Worm (Caenorhabditis elegans): ENCODE results near the gene srg-59.

DNA sequence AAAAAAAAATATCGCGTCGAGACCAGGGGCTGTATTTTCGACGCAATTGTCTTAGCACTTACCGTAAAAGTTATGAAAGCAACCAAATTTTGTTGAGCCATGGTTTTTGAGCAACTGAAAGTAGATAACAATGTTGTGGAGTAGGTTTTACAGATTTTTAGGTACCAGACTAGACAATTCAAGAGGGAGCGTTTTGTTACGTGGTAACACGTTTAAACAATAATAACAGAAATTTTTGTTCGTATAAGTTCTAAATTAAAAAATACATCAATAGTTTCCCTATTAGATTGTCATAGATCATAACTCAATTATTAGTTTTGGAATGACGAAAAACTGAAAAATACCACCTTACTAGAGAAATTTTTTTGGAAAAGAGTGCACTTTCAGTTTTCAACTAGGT, 24.9 kb upstream of the srg-59 start, which contains the start of gene srx-24:
- no peak for TF ChIP-seq unc-62 (GFP tag; optimal IDR thresholded peaks at IDR 0.05)
- no peak for TF ChIP-seq ekl-4 (GFP tag; IDR thresholded peaks at IDR 0.05)
- no peak for TF ChIP-seq somi-1 (GFP tag; optimal IDR thresholded peaks at IDR 0.05)
- TF ChIP-seq unc-130 (GFP tag; optimal IDR thresholded peaks at IDR 0.05) = no peak
